Worm (Caenorhabditis elegans): ENCODE measurements around the gene str-164.

Gene str-164

DNA sequence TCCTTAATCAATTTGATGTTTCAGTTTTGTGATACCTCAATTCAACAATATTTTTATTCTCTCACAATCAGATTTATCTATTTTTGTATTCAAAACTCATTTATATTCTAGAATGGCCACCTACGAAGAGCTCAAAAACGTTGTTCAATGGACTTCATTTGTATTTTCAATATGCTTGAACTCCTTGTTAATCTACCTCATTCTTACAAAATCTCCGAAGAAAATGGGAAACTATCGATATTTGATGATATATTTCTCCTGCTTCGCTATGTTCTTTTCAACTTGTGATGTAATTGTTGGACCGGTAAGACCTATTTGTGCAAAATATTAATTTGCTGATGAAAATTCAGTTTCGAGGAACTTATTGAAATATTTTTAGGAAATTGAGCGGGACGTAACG, at the start of gene str-164:
str-164 (plus strand) TSS at position 113 of the 400 bp plus-strand sequence.
- TF ChIP-seq mes-2 (tag; optimal IDR thresholded peaks at IDR 0.05; ENCODE audit: poor library complexity, severe bottlenecking) (no peak), php-3 (GFP tag; IDR thresholded peaks at IDR 0.05) (no peak), nhr-6 (tag; optimal IDR thresholded peaks at IDR 0.05) (no peak), daf-12 (tag; optimal IDR thresholded peaks at IDR 0.05) (no peak), ZK337.2 (GFP tag; IDR thresholded peaks at IDR 0.05) (no peak), dve-1 (tag; optimal IDR thresholded peaks at IDR 0.05; ENCODE audit: insufficient read depth) (no peak), pha-4 (GFP tag; IDR thresholded peaks at IDR 0.05) (no peak), pha-4 (tag; optimal IDR thresholded peaks at IDR 0.05) (no peak), unc-62 (GFP tag; optimal IDR thresholded peaks at IDR 0.05 in 1 of 2) (peak in 1 of 2 experiments; percentile 53), unc-62 (tag; optimal IDR thresholded peaks at IDR 0.05) (no peak)

ce11 chrIV:4913090-4913489, 47.4 kb upstream of the str-164 start, which contains the start of gene str-156:
TSS of gene str-156 (plus strand) at chrIV:4913390.
- TF ChIP-seq ceh-62 (tag; optimal IDR thresholded peaks at IDR 0.05) (no peak), ceh-28 (tag; optimal IDR thresholded peaks at IDR 0.05) (no peak), nhr-76 (tag; optimal IDR thresholded peaks at IDR 0.05) (no peak), F26F4.8 (GFP tag; conservative IDR thresholded peaks at IDR 0.05) (no peak), unc-130 (GFP tag; optimal IDR thresholded peaks at IDR 0.05) (no peak), spr-3 (GFP tag; optimal IDR thresholded peaks at IDR 0.05) (no peak), madf-9 (GFP tag; conservative IDR thresholded peaks at IDR 0.05) (no peak), rbr-2 (tag; optimal IDR thresholded peaks at IDR 0.05) (no peak), daf-12 (tag; optimal IDR thresholded peaks at IDR 0.05) (no peak), T26A8.4 (GFP tag; IDR thresholded peaks at IDR 0.05) (no peak), T20F7.1 (GFP tag; optimal IDR thresholded peaks at IDR 0.05) (no peak), lin-29 (GFP tag; IDR thresholded peaks at IDR 0.05) (no peak), lin-38 (GFP tag; IDR thresholded peaks at IDR 0.05) (no peak)

DNA sequence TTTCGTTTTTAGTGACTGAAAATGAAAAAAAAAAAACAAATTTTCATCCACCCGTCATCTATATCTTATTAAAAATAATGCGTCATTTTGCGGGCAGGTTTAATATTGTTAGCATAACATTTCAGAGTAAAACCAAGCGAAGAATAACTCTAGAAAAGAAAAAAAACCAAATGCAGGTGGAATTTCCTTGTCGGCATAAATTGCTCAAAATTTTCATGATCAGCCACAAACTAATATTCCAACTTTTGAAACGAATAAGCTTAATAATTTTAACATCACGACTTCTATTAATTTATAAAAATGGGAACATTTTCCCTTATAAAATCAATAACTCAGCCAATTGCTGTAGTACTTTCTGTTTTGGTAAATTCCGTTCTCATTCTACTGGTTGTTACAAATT, 44.8 kb upstream of the str-164 start, which contains the start of gene str-155:
str-155 (plus strand) TSS at position 301 of the 400 bp plus-strand sequence.
- TF ChIP-seq unc-62 (GFP tag; optimal IDR thresholded peaks at IDR 0.05 in 1 of 2): peak in 1 of 2 experiments; percentile 65
- TF ChIP-seq unc-62 (tag; optimal IDR thresholded peaks at IDR 0.05): no peak
- no peak for TF ChIP-seq ceh-28 (tag; optimal IDR thresholded peaks at IDR 0.05)

DNA sequence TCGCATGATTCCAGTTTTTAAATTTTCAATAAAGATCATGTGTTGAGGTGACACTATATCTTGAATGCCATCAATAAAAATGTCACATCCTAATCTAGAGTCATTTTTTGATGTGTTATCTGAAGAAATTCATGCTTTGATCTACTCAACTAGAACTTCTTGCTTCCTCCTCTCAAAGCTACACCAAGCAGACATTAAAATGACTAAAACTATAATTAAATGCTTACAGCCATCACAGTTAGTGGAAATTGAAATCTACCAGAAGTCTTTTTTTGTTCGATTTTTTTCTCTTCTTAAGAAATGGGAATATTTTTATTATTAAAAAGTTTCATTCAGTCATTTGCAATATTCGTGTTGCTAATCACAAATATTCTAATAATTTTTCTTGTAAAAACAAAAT, 42.8 kb upstream of the str-164 start, which contains the start of gene str-158:
str-158 (plus strand) TSS at position 301 of the 400 bp plus-strand sequence.
- TF ChIP-seq mdt-29 (GFP tag; IDR thresholded peaks at IDR 0.05) (no peak), mxl-3 (GFP tag; optimal IDR thresholded peaks at IDR 0.05) (no peak), daf-16 (GFP tag; optimal IDR thresholded peaks at IDR 0.05) (no peak), daf-16 (tag; optimal IDR thresholded peaks at IDR 0.05) (no peak), lin-38 (GFP tag; IDR thresholded peaks at IDR 0.05) (no peak), madf-5 (GFP tag; IDR thresholded peaks at IDR 0.05) (no peak), lin-29 (GFP tag; IDR thresholded peaks at IDR 0.05) (no peak), zfp-2 (tag; optimal IDR thresholded peaks at IDR 0.05) (no peak), F26F4.8 (GFP tag; conservative IDR thresholded peaks at IDR 0.05) (no peak), F49E8.2 (tag; optimal IDR thresholded peaks at IDR 0.05; ENCODE audit: borderline replicate concordance) (no peak), ama-1 (optimal IDR thresholded peaks at IDR 0.05) (no peak)

ce11 chrIV:4930045-4930444, 30.5 kb upstream of the str-164 start, which contains the start of gene Y9C9A.8:
TSS of gene Y9C9A.8 (plus strand) at chrIV:4930345.
- no peak for TF ChIP-seq ceh-32 (tag; optimal IDR thresholded peaks at IDR 0.05; ENCODE audit: poor library complexity)
- TF ChIP-seq lin-13 (GFP tag; optimal IDR thresholded peaks at IDR 0.05): no peak
- no peak for TF ChIP-seq ctbp-1 (GFP tag; IDR thresholded peaks at IDR 0.05)
- TF ChIP-seq lin-38 (GFP tag; IDR thresholded peaks at IDR 0.05): no peak
- TF ChIP-seq daf-16 (GFP tag; optimal IDR thresholded peaks at IDR 0.05): no peak
- peak; percentile 30 for TF ChIP-seq daf-16 (tag; optimal IDR thresholded peaks at IDR 0.05)
- TF ChIP-seq nhr-6 (tag; optimal IDR thresholded peaks at IDR 0.05): no peak
- no peak for TF ChIP-seq set-16 (GFP tag; IDR thresholded peaks at IDR 0.05)
- TF ChIP-seq nhr-48 (tag; optimal IDR thresholded peaks at IDR 0.05): no peak
